Worm (Caenorhabditis elegans) whole organism, L4 larva: ENCODE measurements around the gene irld-62.
"Not testable (repeated sequence)": the region's sequence is repeated elsewhere in the genome, so short reads cannot be mapped to it uniquely, and the experiment has no call there.

Source experiments
- D1046.2 ChIP-seq: fragments of 200-800 bp; sonication (Bioruptor generic); IDR thresholded peaks from 2 replicates; pipeline ENCODE4 v1.3.6; 2022; ENCODE audit warnings: missing genetic modification characterization, missing compliant biosample characterization
- F10B5.3 ChIP-seq: sonication (generic microtip); optimal IDR thresholded peaks from 2 replicates; lab custom pipeline; 2016; ENCODE audit warnings: mild to moderate bottlenecking, missing genetic modification characterization, missing compliant biosample characterization
- F37D6.2 ChIP-seq: sonication (generic microtip); optimal IDR thresholded peaks from 2 replicates; lab custom pipeline; 2016; ENCODE audit warnings: mild to moderate bottlenecking, missing genetic modification characterization, missing compliant biosample characterization
- F49E8.2 ChIP-seq: sonication (generic microtip); optimal IDR thresholded peaks from 2 replicates; lab custom pipeline; 2016; ENCODE audit warnings: missing compliant biosample characterization, mild to moderate bottlenecking, missing genetic modification characterization, borderline replicate concordance
- R02D3.7 ChIP-seq: fragments of 150-350 bp; sonication (generic microtip); optimal IDR thresholded peaks from 3 replicates; lab custom pipeline; 2014; ENCODE audit warnings: missing biosample characterization, missing genetic modification characterization
- Y105C5A.15 ChIP-seq: fragments of 200-800 bp; sonication (Bioruptor generic); IDR thresholded peaks from 2 replicates; pipeline ENCODE4 v1.3.6; 2022; ENCODE audit warnings: missing genetic modification characterization, missing compliant biosample characterization
- Y5F2A.4 ChIP-seq: fragments of 200-800 bp; sonication (Bioruptor generic); optimal IDR thresholded peaks from 2 replicates; lab custom pipeline; 2018; ENCODE audit warnings: mild to moderate bottlenecking, missing genetic modification characterization, missing compliant biosample characterization
- Y75B8A.6 ChIP-seq: fragments of 200-800 bp; sonication (Bioruptor generic); IDR thresholded peaks from 2 replicates; pipeline ENCODE4 v1.3.6; 2022; ENCODE audit warnings: missing genetic modification reagents, missing genetic modification characterization, missing compliant biosample characterization
- ZK337.2 ChIP-seq: fragments of 200-800 bp; sonication (Bioruptor generic); IDR thresholded peaks from 2 replicates; pipeline ENCODE4 v1.3.6; 2022; ENCODE audit warnings: missing genetic modification reagents, missing genetic modification characterization, missing compliant biosample characterization
- ZK546.5 ChIP-seq, 2 experiments: sonication (generic microtip); optimal IDR thresholded peaks; 2 replicates each; lab custom pipeline; 2017; ENCODE audit warnings: missing biosample characterization in 2 of 2, missing genetic modification characterization in 2 of 2
- aly-2 ChIP-seq: sonication (generic microtip); optimal IDR thresholded peaks from 2 replicates; lab custom pipeline; 2018; ENCODE audit warnings: missing biosample characterization, missing genetic modification characterization
- ama-1 ChIP-seq: fragments of 150-350 bp; optimal IDR thresholded peaks from 2 replicates; lab custom pipeline; 2014; ENCODE audit warnings: inconsistent platforms, mixed read lengths
- ceh-20 ChIP-seq: fragments of 200-800 bp; sonication (Bioruptor generic); IDR thresholded peaks from 2 replicates; pipeline ENCODE4 v1.3.6; 2022; ENCODE audit warnings: missing genetic modification reagents, missing genetic modification characterization, missing compliant biosample characterization
- cey-2 ChIP-seq: sonication (generic microtip); optimal IDR thresholded peaks from 3 replicates; lab custom pipeline; 2017; ENCODE audit warnings: missing genetic modification characterization, mild to moderate bottlenecking, missing compliant biosample characterization, antibody characterized with exemption, borderline replicate concordance; ENCODE audit not compliant: insufficient read depth
- ctbp-1 ChIP-seq: fragments of 200-800 bp; sonication (Bioruptor generic); IDR thresholded peaks from 2 replicates; pipeline ENCODE4 v1.3.6; 2022; ENCODE audit warnings: missing genetic modification reagents, missing genetic modification characterization, missing compliant biosample characterization
- daf-12 ChIP-seq: fragments of 150-350 bp; optimal IDR thresholded peaks from 2 replicates; lab custom pipeline; 2014; ENCODE audit warnings: missing biosample characterization, missing genetic modification reagents, missing genetic modification characterization
- daf-19 ChIP-seq: fragments of 200-800 bp; sonication (Bioruptor generic); conservative IDR thresholded peaks from 2 replicates; pipeline ENCODE4 v1.3.6; 2022; ENCODE audit warnings: missing genetic modification characterization, missing compliant biosample characterization
- daf-8 ChIP-seq: fragments of 200-800 bp; sonication (Bioruptor generic); IDR thresholded peaks from 2 replicates; pipeline ENCODE4 v1.3.6; 2022; ENCODE audit warnings: missing genetic modification characterization, missing compliant biosample characterization
- dmd-9 ChIP-seq: fragments of 200-800 bp; sonication (Bioruptor generic); IDR thresholded peaks from 2 replicates; pipeline ENCODE4 v1.3.6; 2022; ENCODE audit warnings: missing genetic modification reagents, missing genetic modification characterization, missing compliant biosample characterization
- dpl-1 ChIP-seq: fragments of 150-350 bp; optimal IDR thresholded peaks from 2 replicates; lab custom pipeline; 2014; ENCODE audit warnings: missing biosample characterization, missing genetic modification reagents, missing genetic modification characterization
- fkh-10 ChIP-seq: fragments of 150-350 bp; optimal IDR thresholded peaks from 2 replicates; lab custom pipeline; 2014; ENCODE audit warnings: missing biosample characterization, missing genetic modification reagents, missing genetic modification characterization
- fos-1 ChIP-seq: fragments of 150-350 bp; optimal IDR thresholded peaks from 2 replicates; lab custom pipeline; 2014; ENCODE audit warnings: missing biosample characterization, missing genetic modification characterization
- gei-8 ChIP-seq: fragments of 200-800 bp; sonication (Bioruptor generic); optimal IDR thresholded peaks from 2 replicates; lab custom pipeline; 2018; ENCODE audit warnings: mild to moderate bottlenecking, missing genetic modification characterization, missing compliant biosample characterization
- hlh-11 ChIP-seq: fragments of 200-800 bp; sonication (Bioruptor generic); optimal IDR thresholded peaks from 2 replicates; lab custom pipeline; 2018; ENCODE audit warnings: mild to moderate bottlenecking, missing genetic modification characterization, missing compliant biosample characterization
- lin-15B ChIP-seq: fragments of 150-350 bp; sonication (generic microtip); optimal IDR thresholded peaks from 3 replicates; lab custom pipeline; 2014; ENCODE audit warnings: missing biosample characterization, missing genetic modification characterization
- lsy-2 ChIP-seq, 2 experiments: fragments of 150-350 bp in 1 of 2; sonication (generic microtip) in 1 of 2; optimal IDR thresholded peaks; 2 replicates each; lab custom pipeline; 2014 to 2017; ENCODE audit warnings: missing biosample characterization in 2 of 2, missing genetic modification characterization in 2 of 2
- mdt-29 ChIP-seq: fragments of 200-800 bp; sonication (Bioruptor generic); IDR thresholded peaks from 2 replicates; pipeline ENCODE4 v1.3.6; 2022; ENCODE audit warnings: missing genetic modification reagents, missing genetic modification characterization, missing compliant biosample characterization
- mep-1 ChIP-seq: fragments of 150-350 bp; sonication (generic microtip); optimal IDR thresholded peaks from 3 replicates; lab custom pipeline; 2014; ENCODE audit warnings: missing biosample characterization, missing genetic modification characterization
- nhr-10 ChIP-seq: fragments of 150-350 bp; optimal IDR thresholded peaks from 2 replicates; lab custom pipeline; 2014; ENCODE audit warnings: missing biosample characterization, missing genetic modification characterization
- nhr-25 ChIP-seq: sonication (generic microtip); optimal IDR thresholded peaks from 2 replicates; lab custom pipeline; 2017; ENCODE audit warnings: missing genetic modification characterization, mild to moderate bottlenecking, missing compliant biosample characterization, antibody characterized with exemption, moderate library complexity, borderline replicate concordance; ENCODE audit not compliant: insufficient read depth
- nhr-41 ChIP-seq: fragments of 200-800 bp; sonication (Bioruptor generic); IDR thresholded peaks from 2 replicates; pipeline ENCODE4 v1.3.6; 2022; ENCODE audit warnings: missing genetic modification reagents, missing genetic modification characterization, missing compliant biosample characterization
- nhr-6 ChIP-seq: fragments of 150-350 bp; optimal IDR thresholded peaks from 2 replicates; lab custom pipeline; 2014; ENCODE audit warnings: missing biosample characterization, missing genetic modification characterization
- nhr-76 ChIP-seq: fragments of 150-350 bp; optimal IDR thresholded peaks from 2 replicates; lab custom pipeline; 2014; ENCODE audit warnings: missing biosample characterization, missing genetic modification characterization
- nhr-77 ChIP-seq: fragments of 150-350 bp; optimal IDR thresholded peaks from 2 replicates; lab custom pipeline; 2014; ENCODE audit warnings: missing biosample characterization, missing genetic modification characterization
- php-3 ChIP-seq: fragments of 200-800 bp; sonication (Bioruptor generic); IDR thresholded peaks from 2 replicates; pipeline ENCODE4 v1.3.6; 2022; ENCODE audit warnings: missing genetic modification reagents, missing genetic modification characterization, missing compliant biosample characterization
- pqm-1 ChIP-seq: sonication (generic microtip); optimal IDR thresholded peaks from 2 replicates; lab custom pipeline; 2017; ENCODE audit warnings: missing biosample characterization, missing genetic modification characterization
- rbr-2 ChIP-seq: sonication (generic microtip); optimal IDR thresholded peaks from 2 replicates; lab custom pipeline; 2016; ENCODE audit warnings: missing genotype, missing genetic modification characterization, missing compliant biosample characterization
- saeg-2 ChIP-seq: fragments of 200-800 bp; sonication (Bioruptor generic); IDR thresholded peaks from 2 replicates; pipeline ENCODE4 v1.3.6; 2022; ENCODE audit warnings: missing genetic modification reagents, missing genetic modification characterization, missing compliant biosample characterization
- sdz-12 ChIP-seq: fragments of 200-800 bp; sonication (Bioruptor generic); optimal IDR thresholded peaks from 2 replicates; lab custom pipeline; 2018; ENCODE audit warnings: mild to moderate bottlenecking, missing genetic modification characterization, missing compliant biosample characterization
- snpc-4 ChIP-seq: fragments of 150-350 bp; optimal IDR thresholded peaks from 2 replicates; lab custom pipeline; 2014; ENCODE audit warnings: missing biosample characterization, missing genetic modification characterization
- spr-1 ChIP-seq: sonication (generic microtip); optimal IDR thresholded peaks from 2 replicates; lab custom pipeline; 2016; ENCODE audit warnings: mild to moderate bottlenecking, missing genetic modification characterization, missing compliant biosample characterization
- spr-3 ChIP-seq: fragments of 200-800 bp; sonication (Bioruptor generic); optimal IDR thresholded peaks from 2 replicates; lab custom pipeline; 2018; ENCODE audit warnings: mild to moderate bottlenecking, missing genetic modification characterization, missing compliant biosample characterization
- tag-97 ChIP-seq: fragments of 200-800 bp; sonication (Bioruptor generic); IDR thresholded peaks from 2 replicates; pipeline ENCODE4 v1.3.6; 2022; ENCODE audit warnings: missing genetic modification characterization, missing compliant biosample characterization
- unc-130 ChIP-seq: sonication (generic microtip); optimal IDR thresholded peaks from 2 replicates; lab custom pipeline; 2016; ENCODE audit warnings: missing genetic modification reagents, missing genetic modification characterization, missing compliant biosample characterization
- unc-62 ChIP-seq, 3 experiments: fragments of 150-350 bp in 1 of 3; sonication (generic microtip); optimal IDR thresholded peaks in 2 of 3; peaks in 1 of 3; 1 replicate in 1 of 3; 2 replicates in 2 of 3; lab custom pipeline; 2014 to 2017; ENCODE audit warnings: missing biosample characterization in 3 of 3, missing genetic modification characterization in 3 of 3, missing genetic modification reagents in 3 of 3, missing genotype in 1 of 3
- zfp-3 ChIP-seq: fragments of 200-800 bp; sonication (Bioruptor generic); conservative IDR thresholded peaks from 2 replicates; pipeline ENCODE4 v1.3.6; 2022; ENCODE audit warnings: missing genetic modification reagents, missing genetic modification characterization, missing compliant biosample characterization
- zip-2 ChIP-seq: fragments of 150-350 bp; optimal IDR thresholded peaks from 2 replicates; lab custom pipeline; 2014; ENCODE audit warnings: missing biosample characterization, missing genetic modification characterization
- ztf-11 ChIP-seq: fragments of 150-350 bp; optimal IDR thresholded peaks from 2 replicates; lab custom pipeline; 2014; ENCODE audit warnings: missing biosample characterization, missing genetic modification characterization
- ztf-7 ChIP-seq: fragments of 150-350 bp; optimal IDR thresholded peaks from 2 replicates; lab custom pipeline; 2014; ENCODE audit warnings: missing biosample characterization, missing genetic modification characterization

irld-62 gene

ce11 chrV:15310780-15311179 is at the start of gene irld-62:
Gene irld-62, plus strand, starts transcription at chrV:15311080.
- TF ChIP-seq gei-8 (GFP tag; lab: Kevin White, UChicago) (no peak), hlh-11 (no peak), spr-3 (GFP tag; lab: Kevin White, UChicago) (no peak), mdt-29 (GFP tag; lab: Robert Waterston, UW) (no peak), unc-130 (GFP tag; lab: Kevin White, UChicago) (no peak), zip-2 (tag; lab: Kevin White, UChicago) (no peak), F37D6.2 (tag; lab: Kevin White, UChicago) (no peak), lsy-2 (tag; optimal IDR thresholded peaks at IDR 0.05; lab: Kevin White, UChicago) (no peak), dpl-1 (GFP tag; lab: Kevin White, UChicago) (no peak), nhr-76 (no peak), ama-1 (lab: Kevin White, UChicago) (no peak), fkh-10 (no peak), fos-1 (tag; lab: Kevin White, UChicago) (no peak), daf-8 (GFP tag; lab: Robert Waterston, UW) (no peak), rbr-2 (no peak), Y105C5A.15 (GFP tag; lab: Robert Waterston, UW) (no peak), nhr-10 (tag; lab: Kevin White, UChicago) (no peak)

ce11 chrV:15262336-15262735 is 48.5 kb upstream of the irld-62 start, which contains the start of gene M01B2.10:
Gene M01B2.10, minus strand, starts transcription at chrV:15262436.
- not testable (repeated sequence) for TF ChIP-seq mep-1; sdz-12 (GFP tag; lab: Kevin White, UChicago); ztf-7 (tag; lab: Kevin White, UChicago)
- TF ChIP-seq, all 104 proteins: peak for 0; not testable (repeated sequence) for 104

- TF ChIP-seq ceh-20 = no peak
- no peak for TF ChIP-seq Y75B8A.6
- no peak for TF ChIP-seq sdz-12 (GFP tag; lab: Kevin White, UChicago)
- no peak for TF ChIP-seq ztf-11 (tag; lab: Kevin White, UChicago)
- TF ChIP-seq snpc-4 (tag; lab: Kevin White, UChicago) = no peak
- no peak for TF ChIP-seq pqm-1 (tag; lab: Kevin White, UChicago)
- no peak for TF ChIP-seq D1046.2 (GFP tag; lab: Robert Waterston, UW)
- TF ChIP-seq ZK546.5 (tag; optimal IDR thresholded peaks at IDR 0.05; lab: Kevin White, UChicago) = no peak
- TF ChIP-seq php-3 = no peak
- TF ChIP-seq unc-62 (GFP tag; optimal IDR thresholded peaks at IDR 0.05 in 1 of 2; lab: Kevin White, UChicago) = no peak
- no peak for TF ChIP-seq unc-62 (tag; optimal IDR thresholded peaks at IDR 0.05; lab: Kevin White, UChicago)
- no peak for TF ChIP-seq daf-19 (GFP tag; lab: Robert Waterston, UW)
- no peak for TF ChIP-seq spr-1 (tag; lab: Kevin White, UChicago)
- no peak for TF ChIP-seq mep-1
- TF ChIP-seq daf-8 (GFP tag; lab: Robert Waterston, UW) = no peak
- TF ChIP-seq dmd-9 = no peak
- no peak for TF ChIP-seq tag-97 (GFP tag; lab: Robert Waterston, UW)
- no peak for TF ChIP-seq aly-2
- no peak for TF ChIP-seq zfp-3
- no peak for TF ChIP-seq ZK337.2 (GFP tag; lab: Robert Waterston, UW)
These were observed 46.7 kb upstream of the irld-62 start, which contains the start of gene M01B2.12 for ce11 chrV:15264131-15264530. Gene M01B2.12, minus strand, starts transcription at chrV:15264231.

ce11 chrV:15265814-15266213 is 45.1 kb upstream of the irld-62 start, which contains the start of gene M01B2.13:
Gene M01B2.13, minus strand, starts transcription at chrV:15265914.
- no peak for TF ChIP-seq lin-15B
- no peak for TF ChIP-seq nhr-25 (tag; lab: Kevin White, UChicago)
- TF ChIP-seq nhr-6 = no peak
- TF ChIP-seq saeg-2 (GFP tag; lab: Robert Waterston, UW) = no peak
- no peak for TF ChIP-seq cey-2 (tag; lab: Kevin White, UChicago)
- TF ChIP-seq F10B5.3 = no peak
- TF ChIP-seq daf-12 (tag; lab: Kevin White, UChicago) = no peak
- TF ChIP-seq F49E8.2 = no peak
- TF ChIP-seq nhr-77 (tag; lab: Kevin White, UChicago) = no peak
- no peak for TF ChIP-seq ctbp-1 (GFP tag; lab: Robert Waterston, UW)
- TF ChIP-seq F37D6.2 (tag; lab: Kevin White, UChicago) = no peak
- no peak for TF ChIP-seq fos-1 (tag; lab: Kevin White, UChicago)
- TF ChIP-seq R02D3.7 (tag; lab: Kevin White, UChicago) = no peak
- TF ChIP-seq Y5F2A.4 (GFP tag; lab: Kevin White, UChicago) = no peak
- no peak for TF ChIP-seq nhr-41 (GFP tag; lab: Robert Waterston, UW)
